Worm (Caenorhabditis elegans) whole organism, L3 larva: ENCODE measurements around the gene F55F10.3.

Experiments used
- R02D3.7 ChIP-seq: fragments of 150-350 bp; optimal IDR thresholded peaks from 2 replicates; lab custom pipeline; 2014; ENCODE audit warnings: missing biosample characterization, missing genetic modification characterization
- ama-1 ChIP-seq: fragments of 150-350 bp; optimal IDR thresholded peaks from 2 replicates; lab custom pipeline; 2018
- ceh-16 ChIP-seq: sonication (generic microtip); optimal IDR thresholded peaks from 2 replicates; lab custom pipeline; 2017; ENCODE audit warnings: missing biosample characterization, missing genetic modification characterization
- ceh-28 ChIP-seq: fragments of 150-350 bp; optimal IDR thresholded peaks from 2 replicates; lab custom pipeline; 2014; ENCODE audit warnings: missing biosample characterization, missing genetic modification reagents, missing genetic modification characterization
- ceh-82 ChIP-seq: fragments of 150-350 bp; optimal IDR thresholded peaks from 2 replicates; lab custom pipeline; 2014; ENCODE audit warnings: missing biosample characterization, missing genetic modification characterization
- daf-12 ChIP-seq: fragments of 150-350 bp; optimal IDR thresholded peaks from 2 replicates; lab custom pipeline; 2014; ENCODE audit warnings: missing biosample characterization, missing genetic modification reagents, missing genetic modification characterization
- egl-27 ChIP-seq: sonication (generic microtip); optimal IDR thresholded peaks from 4 replicates; lab custom pipeline; 2017; ENCODE audit warnings: missing biosample characterization, missing genetic modification reagents, missing genetic modification characterization
- egl-5 ChIP-seq: fragments of 150-350 bp; optimal IDR thresholded peaks from 2 replicates; lab custom pipeline; 2017; ENCODE audit warnings: missing biosample characterization, missing genetic modification reagents, missing genetic modification characterization, inconsistent platforms
- elt-1 ChIP-seq: fragments of 150-350 bp; optimal IDR thresholded peaks from 2 replicates; lab custom pipeline; 2014; ENCODE audit warnings: missing biosample characterization, missing genetic modification characterization
- elt-2 ChIP-seq: sonication (generic microtip); optimal IDR thresholded peaks from 2 replicates; lab custom pipeline; 2016; ENCODE audit warnings: missing genetic modification reagents, mild to moderate bottlenecking, missing genetic modification characterization, missing compliant biosample characterization
- elt-3 ChIP-seq, 3 experiments: fragments of 150-350 bp in 1 of 3; sonication (generic microtip) in 2 of 3; optimal IDR thresholded peaks; 2 replicates in 2 of 3; 4 replicates in 1 of 3; lab custom pipeline; 2014 to 2017; ENCODE audit warnings: missing biosample characterization in 3 of 3, missing genetic modification characterization in 3 of 3
- fkh-10 ChIP-seq: sonication (generic microtip); optimal IDR thresholded peaks from 2 replicates; lab custom pipeline; 2017; ENCODE audit warnings: missing biosample characterization, missing genetic modification reagents, missing genetic modification characterization
- fos-1 ChIP-seq: fragments of 150-350 bp; optimal IDR thresholded peaks from 2 replicates; lab custom pipeline; 2014; ENCODE audit warnings: missing biosample characterization, missing genetic modification characterization
- hmg-11 ChIP-seq: sonication (generic microtip); optimal IDR thresholded peaks from 2 replicates; lab custom pipeline; 2016; ENCODE audit warnings: missing genetic modification characterization, missing compliant biosample characterization
- lin-15B ChIP-seq: fragments of 150-350 bp; optimal IDR thresholded peaks from 2 replicates; lab custom pipeline; 2014; ENCODE audit warnings: missing biosample characterization, missing genetic modification characterization
- lin-39 ChIP-seq: fragments of 150-350 bp; optimal IDR thresholded peaks from 2 replicates; lab custom pipeline; 2018; ENCODE audit warnings: missing biosample characterization, missing genetic modification reagents, missing genetic modification characterization
- mdl-1 ChIP-seq: fragments of 150-350 bp; optimal IDR thresholded peaks from 2 replicates; lab custom pipeline; 2014; ENCODE audit warnings: missing biosample characterization, missing genetic modification characterization
- mml-1 ChIP-seq: fragments of 150-350 bp; sonication (generic microtip); optimal IDR thresholded peaks from 3 replicates; lab custom pipeline; 2014; ENCODE audit warnings: missing biosample characterization, missing genetic modification characterization
- nfya-1 ChIP-seq: sonication (generic microtip); optimal IDR thresholded peaks from 2 replicates; lab custom pipeline; 2017; ENCODE audit warnings: missing genetic modification characterization, mild to moderate bottlenecking, missing compliant biosample characterization, antibody characterized with exemption, moderate library complexity; ENCODE audit not compliant: insufficient read depth
- nhr-11 ChIP-seq: fragments of 150-350 bp; optimal IDR thresholded peaks from 2 replicates; lab custom pipeline; 2014; ENCODE audit warnings: missing biosample characterization, missing genetic modification characterization
- nhr-12 ChIP-seq: fragments of 150-350 bp; optimal IDR thresholded peaks from 2 replicates; lab custom pipeline; 2014; ENCODE audit warnings: missing biosample characterization, missing genetic modification characterization
- nhr-237 ChIP-seq: fragments of 150-350 bp; optimal IDR thresholded peaks from 2 replicates; lab custom pipeline; 2014; ENCODE audit warnings: missing biosample characterization, missing genetic modification characterization
- nhr-25 ChIP-seq: sonication (generic microtip); optimal IDR thresholded peaks from 2 replicates; lab custom pipeline; 2017; ENCODE audit warnings: missing biosample characterization, missing genetic modification characterization
- nhr-28 ChIP-seq: fragments of 150-350 bp; optimal IDR thresholded peaks from 2 replicates; lab custom pipeline; 2014; ENCODE audit warnings: missing biosample characterization, missing genetic modification characterization
- nhr-43 ChIP-seq: sonication (generic microtip); optimal IDR thresholded peaks from 2 replicates; lab custom pipeline; 2016; ENCODE audit warnings: mild to moderate bottlenecking, missing genetic modification characterization, missing compliant biosample characterization; ENCODE audit not compliant: poor library complexity, severe bottlenecking
- nhr-76 ChIP-seq: fragments of 150-350 bp; sonication (generic microtip); optimal IDR thresholded peaks from 5 replicates; lab custom pipeline; 2014; ENCODE audit warnings: missing biosample characterization, missing genetic modification characterization
- nhr-77 ChIP-seq: fragments of 150-350 bp; optimal IDR thresholded peaks from 2 replicates; lab custom pipeline; 2014; ENCODE audit warnings: missing biosample characterization, missing genetic modification characterization
- pha-4 ChIP-seq: fragments of 150-350 bp; optimal IDR thresholded peaks from 2 replicates; lab custom pipeline; 2014; ENCODE audit warnings: missing biosample characterization, missing genetic modification reagents, missing genetic modification characterization
- sea-2 ChIP-seq: fragments of 150-350 bp; sonication (generic microtip); optimal IDR thresholded peaks from 4 replicates; lab custom pipeline; 2014; ENCODE audit warnings: missing biosample characterization, missing genetic modification reagents, missing genetic modification characterization
- skn-1 ChIP-seq: fragments of 150-350 bp; optimal IDR thresholded peaks from 2 replicates; lab custom pipeline; 2014; ENCODE audit warnings: missing biosample characterization, missing genetic modification characterization
- tbx-2 ChIP-seq: sonication (generic microtip); optimal IDR thresholded peaks from 2 replicates; lab custom pipeline; 2016; ENCODE audit warnings: mild to moderate bottlenecking, missing genetic modification characterization, missing compliant biosample characterization
- unc-39 ChIP-seq: sonication (generic microtip); optimal IDR thresholded peaks from 4 replicates; lab custom pipeline; 2017; ENCODE audit warnings: missing biosample characterization, missing genetic modification characterization
- unc-62 ChIP-seq: fragments of 150-350 bp; sonication (generic microtip); optimal IDR thresholded peaks from 4 replicates; lab custom pipeline; 2014; ENCODE audit warnings: missing biosample characterization, missing genetic modification reagents, missing genetic modification characterization
- ztf-11 ChIP-seq: fragments of 150-350 bp; optimal IDR thresholded peaks from 2 replicates; lab custom pipeline; 2014; ENCODE audit warnings: missing biosample characterization, missing genetic modification characterization

F55F10.3 gene

ce11 chrIV:4359653-4360052 lies at the start of gene F55F10.3:
Gene F55F10.3 (plus strand): TSS chrIV:4359953.
- TF ChIP-seq ceh-82 (tag; lab: Kevin White, UChicago): no peak

ce11 chrIV:4316813-4317408 lies 42.8 kb upstream of the F55F10.3 start, which contains the start of gene Y24D9B.1:
Gene Y24D9B.1 (plus strand): TSS chrIV:4317358.
- TF ChIP-seq nfya-1 (tag; lab: Kevin White, UChicago) (no peak), pha-4 (tag; lab: Kevin White, UChicago) (no peak), unc-39 (tag; lab: Kevin White, UChicago) (no peak), daf-12 (no peak), skn-1 (tag; lab: Kevin White, UChicago) (no peak), nhr-11 (tag; lab: Kevin White, UChicago) (no peak), nhr-77 (tag; lab: Kevin White, UChicago) (no peak), elt-2 (no peak), fos-1 (tag; lab: Kevin White, UChicago) (no peak), elt-3 (tag; optimal IDR thresholded peaks at IDR 0.05; lab: Kevin White, UChicago) (no peak), ceh-82 (tag; lab: Kevin White, UChicago) (no peak), mml-1 (tag; lab: Kevin White, UChicago) (no peak), ztf-11 (no peak), egl-5 (tag; lab: Kevin White, UChicago) (no peak), ama-1 (lab: Kevin White, UChicago) (no peak), tbx-2 (tag; lab: Kevin White, UChicago) (no peak)

ce11 chrIV:4317638-4318037 lies 42.1 kb upstream of the F55F10.3 start:
- TF ChIP-seq mml-1 (tag; lab: Kevin White, UChicago) (no peak), elt-3 (tag; optimal IDR thresholded peaks at IDR 0.05; lab: Kevin White, UChicago) (no peak), lin-39 (tag; lab: Kevin White, UChicago) (no peak), R02D3.7 (no peak), ceh-28 (tag; lab: Kevin White, UChicago) (peak; percentile 96), nhr-28 (tag; lab: Kevin White, UChicago) (no peak), tbx-2 (tag; lab: Kevin White, UChicago) (no peak), nhr-237 (no peak)

- TF ChIP-seq unc-62 (GFP tag; lab: Kevin White, UChicago): no peak
- TF ChIP-seq nhr-12 (tag; lab: Kevin White, UChicago): no peak
- no peak for TF ChIP-seq lin-15B (tag; lab: Kevin White, UChicago)
- no peak for TF ChIP-seq elt-1
- no peak for TF ChIP-seq ceh-28 (tag; lab: Kevin White, UChicago)
- TF ChIP-seq nhr-25 (tag; lab: Kevin White, UChicago): no peak
- no peak for TF ChIP-seq sea-2 (GFP tag; lab: Kevin White, UChicago)
- TF ChIP-seq fkh-10 (GFP tag; lab: Kevin White, UChicago): no peak
- TF ChIP-seq nhr-28 (tag; lab: Kevin White, UChicago): no peak
- TF ChIP-seq tbx-2 (tag; lab: Kevin White, UChicago): no peak
- TF ChIP-seq nhr-76: no peak
- no peak for TF ChIP-seq pha-4 (tag; lab: Kevin White, UChicago)
- no peak for TF ChIP-seq nhr-77 (tag; lab: Kevin White, UChicago)
- TF ChIP-seq nhr-43 (tag; lab: Kevin White, UChicago): no peak
Measured at ce11 chrIV:4318056-4318455, 41.7 kb upstream of the F55F10.3 start.

ce11 chrIV:4319473-4319872 lies 40.3 kb upstream of the F55F10.3 start:
- peak; percentile 92 for TF ChIP-seq ceh-28 (tag; lab: Kevin White, UChicago)
- TF ChIP-seq hmg-11 (tag; lab: Kevin White, UChicago): no peak
- TF ChIP-seq mdl-1: no peak
- TF ChIP-seq nhr-77 (tag; lab: Kevin White, UChicago): no peak
- no peak for TF ChIP-seq elt-3 (tag; optimal IDR thresholded peaks at IDR 0.05; lab: Kevin White, UChicago)
- TF ChIP-seq R02D3.7: no peak
- no peak for TF ChIP-seq egl-27 (tag; lab: Kevin White, UChicago)
- no peak for TF ChIP-seq ceh-16 (tag; lab: Kevin White, UChicago)
- no peak for TF ChIP-seq daf-12
